Worm (Caenorhabditis elegans) whole organism, young adult: ENCODE measurements around the gene F25B4.7.

ENCODE experiments used
- C06A6.2 ChIP-seq: fragments of 200-800 bp; sonication (Bioruptor generic); conservative IDR thresholded peaks from 2 replicates; pipeline ENCODE4 v1.3.6; 2022; ENCODE audit warnings: missing genetic modification characterization, missing compliant biosample characterization
- C17E4.6 ChIP-seq: fragments of 200-800 bp; sonication (Bioruptor generic); IDR thresholded peaks from 2 replicates; pipeline ENCODE4 v1.3.6; 2022; ENCODE audit warnings: missing genetic modification reagents, missing genetic modification characterization, missing compliant biosample characterization
- akir-1 ChIP-seq: fragments of 200-800 bp; sonication (Bioruptor generic); optimal IDR thresholded peaks from 2 replicates; lab custom pipeline; 2018; ENCODE audit warnings: mild to moderate bottlenecking, missing genetic modification characterization, moderate library complexity, missing compliant biosample characterization
- dpl-1 ChIP-seq: fragments of 150-350 bp; optimal IDR thresholded peaks from 2 replicates; lab custom pipeline; 2014; ENCODE audit warnings: missing biosample characterization, missing genetic modification reagents, missing genetic modification characterization
- hrde-1 ChIP-seq: sonication (generic microtip); optimal IDR thresholded peaks from 2 replicates; lab custom pipeline; 2016; ENCODE audit warnings: missing genetic modification characterization, mild to moderate bottlenecking, missing compliant biosample characterization, moderate library complexity, missing genotype, missing genetic modification reagents, borderline replicate concordance
- hsf-1 ChIP-seq: fragments of 200-800 bp; sonication (Bioruptor generic); IDR thresholded peaks from 2 replicates; pipeline ENCODE4 v1.3.6; 2022; ENCODE audit warnings: missing genetic modification reagents, missing genetic modification characterization, missing compliant biosample characterization
- unc-62 ChIP-seq: fragments of 150-350 bp; optimal IDR thresholded peaks from 2 replicates; lab custom pipeline; 2014; ENCODE audit warnings: missing biosample characterization, missing genetic modification reagents, missing genetic modification characterization

ce11 chrV:5666036-5666729 lies 20.8 kb downstream of the F25B4.7 start, which contains the start of gene C14C11.7:
- no peak for TF ChIP-seq unc-62 (GFP tag; lab: Kevin White, UChicago)
- no peak for TF ChIP-seq hsf-1
- TF ChIP-seq hrde-1 (tag; lab: Kevin White, UChicago), result no peak
- no peak for TF ChIP-seq C06A6.2
- no peak for TF ChIP-seq akir-1
- TF ChIP-seq C17E4.6 (GFP tag; lab: Robert Waterston, UW), result no peak
- TF ChIP-seq dpl-1, result no peak
